Fruit fly (Drosophila melanogaster): ENCODE data around the gene CG9692.

dm6 chr3L:16726069-16726591 is 21.4 kb downstream of the CG9692 start, which contains the start of the genes CG13026 and PGRP-SB2:
- TF ChIP-seq psq (optimal IDR thresholded peaks at IDR 0.05) (no peak), h (optimal IDR thresholded peaks at IDR 0.05) (no peak), Sin3A (optimal IDR thresholded peaks at IDR 0.05) (no peak), ttk (optimal IDR thresholded peaks at IDR 0.05) (no peak), Myc (optimal IDR thresholded peaks at IDR 0.05) (no peak), insv (optimal IDR thresholded peaks at IDR 0.05) (no peak)
